Fruit fly (Drosophila melanogaster) whole organism, embryonic: ENCODE measurements around the gene IRSp53.

Experiments used
- CG10321 ChIP-seq: fragments of 200-800 bp; sonication (Bioruptor generic); IDR thresholded peaks from 2 replicates; pipeline ENCODE4 v1.3.6; 2022; ENCODE audit warnings: missing biosample characterization, missing genetic modification characterization
- CG11085 ChIP-seq: fragments of 200-800 bp; sonication (Bioruptor generic); IDR thresholded peaks from 2 replicates; pipeline ENCODE4 v1.3.6; 2022; ENCODE audit warnings: missing biosample characterization, missing genetic modification characterization
- CG11504 ChIP-seq: fragments of 200-800 bp; sonication (Bioruptor generic); optimal IDR thresholded peaks from 3 replicates; lab custom pipeline; 2019; ENCODE audit warnings: missing biosample characterization, mild to moderate bottlenecking, missing genetic modification characterization, moderate library complexity
- CG11695 ChIP-seq: fragments of 200-800 bp; sonication (Bioruptor generic); IDR thresholded peaks from 3 replicates; pipeline ENCODE4 v1.3.6; 2022; ENCODE audit warnings: missing biosample characterization, missing genetic modification characterization
- CG15514 ChIP-seq: fragments of 200-800 bp; sonication (Bioruptor generic); optimal IDR thresholded peaks from 3 replicates; lab custom pipeline; 2017; ENCODE audit warnings: missing biosample characterization, missing genetic modification characterization, mild to moderate bottlenecking, moderate library complexity, missing genetic modification reagents
- CG15601 ChIP-seq: fragments of 200-800 bp; sonication (Bioruptor generic); optimal IDR thresholded peaks from 3 replicates; lab custom pipeline; 2019; ENCODE audit warnings: missing biosample characterization, mild to moderate bottlenecking, missing genetic modification characterization, moderate library complexity
- CG17186 ChIP-seq: fragments of 200-800 bp; sonication (Bioruptor generic); optimal IDR thresholded peaks from 3 replicates; lab custom pipeline; 2017; ENCODE audit warnings: missing biosample characterization, missing genetic modification reagents, missing genetic modification characterization
- CG17359 ChIP-seq: fragments of 200-800 bp; sonication (Bioruptor generic); optimal IDR thresholded peaks from 3 replicates; lab custom pipeline; 2018; ENCODE audit warnings: missing biosample characterization, mild to moderate bottlenecking, missing genetic modification characterization, moderate library complexity
- CG17361 ChIP-seq: fragments of 200-800 bp; sonication (Bioruptor generic); IDR thresholded peaks from 3 replicates; pipeline ENCODE4 v1.3.6; 2022; ENCODE audit warnings: missing biosample characterization, missing genetic modification characterization
- CG18619 ChIP-seq: fragments of 200-800 bp; sonication (Bioruptor generic); optimal IDR thresholded peaks from 3 replicates; lab custom pipeline; 2017; ENCODE audit warnings: missing biosample characterization, mild to moderate bottlenecking, missing genetic modification characterization
- CG33557 ChIP-seq: fragments of 200-800 bp; sonication (Bioruptor generic); optimal IDR thresholded peaks from 2 replicates; lab custom pipeline; 2019; ENCODE audit warnings: missing biosample characterization, mild to moderate bottlenecking, missing genetic modification characterization, moderate library complexity
- CG34422 ChIP-seq: fragments of 200-800 bp; sonication (Bioruptor generic); IDR thresholded peaks from 3 replicates; pipeline ENCODE4 v1.3.6; 2022; ENCODE audit warnings: missing biosample characterization, missing genetic modification characterization
- CG4424 ChIP-seq: fragments of 200-800 bp; sonication (Bioruptor generic); optimal IDR thresholded peaks from 3 replicates; lab custom pipeline; 2016; ENCODE audit warnings: missing biosample characterization, missing genetic modification characterization
- CG4820 ChIP-seq: fragments of 200-800 bp; sonication (Bioruptor generic); optimal IDR thresholded peaks from 3 replicates; lab custom pipeline; 2016; ENCODE audit warnings: missing biosample characterization, missing genetic modification characterization
- CG6854 ChIP-seq: fragments of 200-800 bp; sonication (Bioruptor generic); optimal IDR thresholded peaks from 3 replicates; lab custom pipeline; 2017; ENCODE audit warnings: missing biosample characterization, mild to moderate bottlenecking, missing genetic modification characterization
- CG7372 ChIP-seq: fragments of 200-800 bp; sonication (Bioruptor generic); IDR thresholded peaks from 2 replicates; pipeline ENCODE4 v1.3.6; 2022; ENCODE audit warnings: missing biosample characterization, missing genetic modification characterization
- CG7839 ChIP-seq: fragments of 200-800 bp; sonication (Bioruptor generic); optimal IDR thresholded peaks from 3 replicates; lab custom pipeline; 2018; ENCODE audit warnings: missing biosample characterization, mild to moderate bottlenecking, missing genetic modification characterization, moderate library complexity
- D19A ChIP-seq: fragments of 200-800 bp; optimal IDR thresholded peaks from 3 replicates; lab custom pipeline; 2019; ENCODE audit warnings: missing biosample characterization, mild to moderate bottlenecking, missing genetic modification characterization, moderate library complexity
- HHEX ChIP-seq: fragments of 200-800 bp; sonication (Bioruptor generic); optimal IDR thresholded peaks from 3 replicates; lab custom pipeline; 2017; ENCODE audit warnings: missing biosample characterization, mild to moderate bottlenecking, missing genetic modification characterization, missing genetic modification reagents
- HLH4C ChIP-seq: fragments of 200-800 bp; sonication (Bioruptor generic); IDR thresholded peaks from 3 replicates; pipeline ENCODE4 v1.3.6; 2022; ENCODE audit warnings: missing biosample characterization, missing genetic modification characterization; ENCODE audit not compliant: partially characterized antibody
- HmgZ ChIP-seq: fragments of 200-800 bp; sonication (Bioruptor generic); optimal IDR thresholded peaks from 2 replicates; lab custom pipeline; 2018; ENCODE audit warnings: missing biosample characterization, mild to moderate bottlenecking, missing genetic modification characterization
- Hr39 ChIP-seq: fragments of >200 bp; optimal IDR thresholded peaks from 2 replicates; lab custom pipeline; 2017
- Jarid2 ChIP-seq: fragments of 200-800 bp; sonication (Bioruptor generic); optimal IDR thresholded peaks from 3 replicates; lab custom pipeline; 2017; ENCODE audit warnings: mild to moderate bottlenecking, missing biosample characterization, missing genetic modification reagents, missing genetic modification characterization
- Side ChIP-seq: fragments of 200-800 bp; sonication (Bioruptor generic); optimal IDR thresholded peaks from 2 replicates; lab custom pipeline; 2016; ENCODE audit warnings: missing biosample characterization, missing genetic modification characterization
- Ssrp ChIP-seq: fragments of 200-800 bp; sonication (Bioruptor generic); optimal IDR thresholded peaks from 2 replicates; lab custom pipeline; 2018; ENCODE audit warnings: missing biosample characterization, mild to moderate bottlenecking, missing genetic modification characterization, moderate library complexity
- Tbp ChIP-seq: fragments of >200 bp; optimal IDR thresholded peaks from 2 replicates; lab custom pipeline; 2018; ENCODE audit warnings: missing biosample characterization, missing genetic modification characterization
- ara ChIP-seq: fragments of 200-800 bp; sonication (Bioruptor generic); IDR thresholded peaks from 2 replicates; pipeline ENCODE4 v1.3.6; 2022; ENCODE audit warnings: missing biosample characterization, missing genetic modification characterization
- bbx ChIP-seq: fragments of 200-800 bp; sonication (Bioruptor generic); IDR thresholded peaks from 2 replicates; pipeline ENCODE4 v1.3.6; 2022; ENCODE audit warnings: missing biosample characterization, missing genetic modification characterization; ENCODE audit not compliant: partially characterized antibody
- bcd ChIP-seq: fragments of 200-800 bp; sonication (Bioruptor generic); optimal IDR thresholded peaks from 2 replicates; lab custom pipeline; 2017; ENCODE audit warnings: missing biosample characterization, mild to moderate bottlenecking, missing genetic modification characterization
- chn ChIP-seq: fragments of 200-800 bp; sonication (Bioruptor generic); optimal IDR thresholded peaks from 2 replicates; lab custom pipeline; 2016; ENCODE audit warnings: missing biosample characterization, missing genetic modification characterization
- danr ChIP-seq: fragments of 200-800 bp; sonication (Bioruptor generic); IDR thresholded peaks from 2 replicates; pipeline ENCODE4 v1.3.6; 2022; ENCODE audit warnings: missing biosample characterization, missing genetic modification characterization
- dmrt11E ChIP-seq: fragments of 200-800 bp; sonication (Bioruptor generic); optimal IDR thresholded peaks from 3 replicates; lab custom pipeline; 2018; ENCODE audit warnings: missing biosample characterization, mild to moderate bottlenecking, missing genetic modification characterization, moderate library complexity
- dpn ChIP-seq, 2 experiments: fragments of 200-800 bp; sonication (Bioruptor generic); optimal IDR thresholded peaks; 3 replicates each; lab custom pipeline; 2016; ENCODE audit warnings: missing biosample characterization in 2 of 2, missing genetic modification characterization in 2 of 2
- gce ChIP-seq: fragments of 200-800 bp; sonication (Bioruptor generic); IDR thresholded peaks from 3 replicates; pipeline ENCODE4 v1.3.6; 2022; ENCODE audit warnings: missing biosample characterization, missing genetic modification characterization
- gcm2 ChIP-seq: fragments of 200-800 bp; sonication (Bioruptor generic); optimal IDR thresholded peaks from 2 replicates; lab custom pipeline; 2016; ENCODE audit warnings: missing biosample characterization, missing genetic modification characterization
- gfzf ChIP-seq: fragments of 200-800 bp; sonication (Bioruptor generic); optimal IDR thresholded peaks from 2 replicates; lab custom pipeline; 2016; ENCODE audit warnings: missing biosample characterization, mild to moderate bottlenecking, missing genetic modification characterization, moderate library complexity
- gsb-n ChIP-seq: fragments of 200-800 bp; sonication (Bioruptor generic); optimal IDR thresholded peaks from 3 replicates; lab custom pipeline; 2018; ENCODE audit warnings: missing biosample characterization, mild to moderate bottlenecking, missing genetic modification characterization
- h ChIP-seq: fragments of >200 bp; optimal IDR thresholded peaks from 2 replicates; lab custom pipeline; 2017
- hth ChIP-seq: fragments of >200 bp; optimal IDR thresholded peaks from 2 replicates; lab custom pipeline; 2017; ENCODE audit warnings: inconsistent platforms
- jumu ChIP-seq: fragments of 200-800 bp; sonication (Bioruptor generic); optimal IDR thresholded peaks from 3 replicates; lab custom pipeline; 2016; ENCODE audit warnings: missing biosample characterization, missing genetic modification characterization
- kah ChIP-seq: fragments of 200-800 bp; sonication (Bioruptor generic); optimal IDR thresholded peaks from 2 replicates; lab custom pipeline; 2018; ENCODE audit warnings: missing biosample characterization, mild to moderate bottlenecking, missing genetic modification characterization
- kay ChIP-seq: fragments of 200-800 bp; sonication (Bioruptor generic); optimal IDR thresholded peaks from 2 replicates; lab custom pipeline; 2016; ENCODE audit warnings: missing biosample characterization, missing genetic modification characterization
- kni ChIP-seq: fragments of 200-800 bp; sonication (Bioruptor generic); optimal IDR thresholded peaks from 3 replicates; lab custom pipeline; 2017; ENCODE audit warnings: mild to moderate bottlenecking, missing biosample characterization, missing genetic modification reagents, missing genetic modification characterization
- pb ChIP-seq: fragments of 200-800 bp; sonication (Bioruptor generic); optimal IDR thresholded peaks from 3 replicates; lab custom pipeline; 2016; ENCODE audit warnings: missing biosample characterization, missing genetic modification characterization
- pnt ChIP-seq: fragments of 200-800 bp; sonication (Bioruptor generic); optimal IDR thresholded peaks from 3 replicates; lab custom pipeline; 2016; ENCODE audit warnings: missing biosample characterization, missing genetic modification characterization
- salm ChIP-seq: fragments of 200-800 bp; sonication (Bioruptor generic); optimal IDR thresholded peaks from 2 replicates; lab custom pipeline; 2018; ENCODE audit warnings: missing biosample characterization, mild to moderate bottlenecking, missing genetic modification characterization
- sens ChIP-seq: fragments of 200-800 bp; sonication (Bioruptor generic); peaks from one replicate; lab custom pipeline; 2016; ENCODE audit warnings: missing biosample characterization, missing genetic modification characterization
- sug ChIP-seq: fragments of 200-800 bp; optimal IDR thresholded peaks from 2 replicates; lab custom pipeline; 2019; ENCODE audit warnings: missing biosample characterization, mild to moderate bottlenecking, missing genetic modification characterization, moderate library complexity
- tup ChIP-seq: fragments of 200-800 bp; sonication (Bioruptor generic); optimal IDR thresholded peaks from 2 replicates; lab custom pipeline; 2016; ENCODE audit warnings: missing biosample characterization, mild to moderate bottlenecking, missing genetic modification characterization, moderate library complexity
- tx ChIP-seq: fragments of 200-800 bp; sonication (Bioruptor generic); optimal IDR thresholded peaks from 2 replicates; lab custom pipeline; 2016; ENCODE audit warnings: missing biosample characterization, missing genetic modification characterization
- unc-4 ChIP-seq: fragments of 200-800 bp; sonication (Bioruptor generic); IDR thresholded peaks from 2 replicates; pipeline ENCODE4 v1.3.6; 2022; ENCODE audit warnings: missing biosample characterization, missing genetic modification characterization; ENCODE audit not compliant: partially characterized antibody
- vfl ChIP-seq: fragments of 200-800 bp; sonication (Bioruptor generic); optimal IDR thresholded peaks from 2 replicates; lab custom pipeline; 2016; ENCODE audit warnings: missing biosample characterization, missing genetic modification characterization

Gene IRSp53

dm6 chr3L:11123088-11123487 lies 12.8 kb upstream of the IRSp53 start, which contains the start of the genes Ufd1 and NaPi-III (continued):
- TF ChIP-seq HmgZ (peak; percentile 91), gce (GFP tag; lab: Robert Waterston, UW) (no peak), Hr39 (lab: Kevin White, UChicago) (no peak), salm (no peak), CG7839 (tag; lab: Kevin White, UChicago) (peak; percentile 10), Jarid2 (GFP tag; lab: Kevin White, UChicago) (no peak), dpn (GFP tag; optimal IDR thresholded peaks at IDR 0.05; lab: Kevin White, UChicago) (peak; percentile 46 to 62), sens (GFP tag; lab: Kevin White, UChicago) (peak; percentile 85), Side (peak; percentile 20), CG4424 (GFP tag; lab: Kevin White, UChicago) (no peak), gfzf (peak; percentile 98), danr (GFP tag; lab: Robert Waterston, UW) (no peak), CG33557 (GFP tag; lab: Kevin White, UChicago) (no peak), CG7372 (GFP tag; lab: Robert Waterston, UW) (no peak), gsb-n (tag; lab: Kevin White, UChicago) (peak; percentile 9), CG18619 (GFP tag; lab: Kevin White, UChicago) (no peak), dmrt11E (peak; percentile 20), Tbp (GFP tag; lab: Kevin White, UChicago) (no peak), kni (GFP tag; lab: Kevin White, UChicago) (no peak), CG17186 (GFP tag; lab: Kevin White, UChicago) (peak; percentile 92), pnt (GFP tag; lab: Kevin White, UChicago) (peak; percentile 26), bbx (GFP tag; lab: Robert Waterston, UW) (peak; percentile 91), CG17359 (tag; lab: Kevin White, UChicago) (peak; percentile 57), HHEX (GFP tag; lab: Kevin White, UChicago) (no peak), ara (GFP tag; lab: Robert Waterston, UW) (no peak), CG15601 (tag; lab: Kevin White, UChicago) (peak; percentile 71), gcm2 (GFP tag; lab: Kevin White, UChicago) (no peak), sug (tag; lab: Kevin White, UChicago) (peak; percentile 63), bcd (GFP tag; lab: Kevin White, UChicago) (peak; percentile 17), kah (GFP tag; lab: Kevin White, UChicago) (peak; percentile 94), kay (GFP tag; lab: Kevin White, UChicago) (peak; percentile 15), CG15514 (GFP tag; lab: Kevin White, UChicago) (peak; percentile 80), tup (GFP tag; lab: Kevin White, UChicago) (no peak), CG34422 (GFP tag; lab: Robert Waterston, UW) (peak; percentile 69), chn (GFP tag; lab: Kevin White, UChicago) (peak; percentile 40), HLH4C (peak; percentile 66; the same call in 2 of the 3 replicates), pb (GFP tag; lab: Kevin White, UChicago) (peak; percentile 10), CG17361 (GFP tag; lab: Robert Waterston, UW) (no peak), D19A (tag; lab: Kevin White, UChicago) (no peak), jumu (GFP tag; lab: Kevin White, UChicago) (peak; percentile 79), h (lab: Kevin White, UChicago) (no peak), tx (GFP tag; lab: Kevin White, UChicago) (peak; percentile 41), hth (lab: Kevin White, UChicago) (no peak), CG11085 (GFP tag; lab: Robert Waterston, UW) (no peak), CG10321 (GFP tag; lab: Robert Waterston, UW) (no peak), CG11695 (GFP tag; lab: Robert Waterston, UW) (no peak), Ssrp (tag; lab: Kevin White, UChicago) (no peak), CG6854 (no peak), CG4820 (no peak), CG11504 (tag; lab: Kevin White, UChicago) (peak; percentile 61), unc-4 (GFP tag; lab: Robert Waterston, UW) (peak; percentile 92), vfl (peak; percentile 38)
